Fruit fly (Drosophila melanogaster) whole organism, embryonic: ENCODE measurements around the gene CG13110.

Source experiments
- CG10366 ChIP-seq: fragments of 200-800 bp; sonication (Bioruptor generic); IDR thresholded peaks from 2 replicates; pipeline ENCODE4 v1.3.6; 2022; ENCODE audit warnings: missing biosample characterization, missing genetic modification characterization
- CG12744 ChIP-seq: fragments of 200-800 bp; sonication (Bioruptor generic); optimal IDR thresholded peaks from 2 replicates; lab custom pipeline; 2016; ENCODE audit warnings: missing biosample characterization, missing genetic modification characterization
- CG14965 ChIP-seq: fragments of 200-800 bp; sonication (Bioruptor generic); optimal IDR thresholded peaks from 2 replicates; lab custom pipeline; 2016; ENCODE audit warnings: missing biosample characterization, missing genetic modification characterization, borderline replicate concordance
- CG17912 ChIP-seq: fragments of 200-800 bp; sonication (Bioruptor generic); optimal IDR thresholded peaks from 2 replicates; lab custom pipeline; 2018; ENCODE audit warnings: missing biosample characterization, mild to moderate bottlenecking, missing genetic modification characterization
- CG18599 ChIP-seq: fragments of 200-800 bp; sonication (Bioruptor generic); optimal IDR thresholded peaks from 3 replicates; lab custom pipeline; 2017; ENCODE audit warnings: missing biosample characterization, missing genetic modification characterization, mild to moderate bottlenecking, moderate library complexity, missing genetic modification reagents
- CG42726 ChIP-seq: fragments of 200-800 bp; sonication (Bioruptor generic); IDR thresholded peaks from 2 replicates; pipeline ENCODE4 v1.3.6; 2022; ENCODE audit warnings: missing biosample characterization, missing genetic modification characterization; ENCODE audit not compliant: partially characterized antibody
- CG4404 ChIP-seq: fragments of 200-800 bp; sonication (Bioruptor generic); IDR thresholded peaks from 2 replicates; pipeline ENCODE4 v1.3.6; 2022; ENCODE audit warnings: missing biosample characterization, missing genetic modification characterization
- CG4820 ChIP-seq: fragments of 200-800 bp; sonication (Bioruptor generic); optimal IDR thresholded peaks from 3 replicates; lab custom pipeline; 2016; ENCODE audit warnings: missing biosample characterization, missing genetic modification characterization
- CG7271 ChIP-seq: fragments of 200-800 bp; sonication (Bioruptor generic); optimal IDR thresholded peaks from 2 replicates; lab custom pipeline; 2018; ENCODE audit warnings: missing biosample characterization, mild to moderate bottlenecking, missing genetic modification characterization, moderate library complexity
- CG7556 ChIP-seq: fragments of 200-800 bp; sonication (Bioruptor generic); optimal IDR thresholded peaks from 2 replicates; lab custom pipeline; 2017; ENCODE audit warnings: missing biosample characterization, mild to moderate bottlenecking, missing genetic modification characterization
- CG8281 ChIP-seq: fragments of 200-800 bp; sonication (Bioruptor generic); optimal IDR thresholded peaks from 2 replicates; lab custom pipeline; 2018; ENCODE audit warnings: missing biosample characterization, mild to moderate bottlenecking, missing genetic modification characterization, moderate library complexity
- CG8359 ChIP-seq: fragments of 200-800 bp; sonication (Bioruptor generic); optimal IDR thresholded peaks from 2 replicates; lab custom pipeline; 2017; ENCODE audit warnings: missing biosample characterization, mild to moderate bottlenecking, missing genetic modification characterization, borderline replicate concordance
- CG9817 ChIP-seq: fragments of 200-800 bp; sonication (Bioruptor generic); optimal IDR thresholded peaks from 2 replicates; lab custom pipeline; 2018; ENCODE audit warnings: missing biosample characterization, mild to moderate bottlenecking, missing genetic modification characterization, moderate library complexity
- Camta ChIP-seq: fragments of 200-800 bp; sonication (Bioruptor generic); optimal IDR thresholded peaks from 2 replicates; lab custom pipeline; 2016; ENCODE audit warnings: missing biosample characterization, missing genetic modification characterization
- Dp ChIP-seq: fragments of 200-800 bp; sonication (Bioruptor generic); optimal IDR thresholded peaks from 2 replicates; lab custom pipeline; 2018; ENCODE audit warnings: missing biosample characterization, mild to moderate bottlenecking, missing genetic modification characterization, moderate library complexity
- Dref ChIP-seq: fragments of 200-800 bp; sonication (Bioruptor generic); IDR thresholded peaks from 2 replicates; pipeline ENCODE4 v1.3.6; 2022; ENCODE audit warnings: missing biosample characterization, missing genetic modification characterization
- Hmr ChIP-seq: fragments of 200-800 bp; sonication (Bioruptor generic); optimal IDR thresholded peaks from 3 replicates; lab custom pipeline; 2017; ENCODE audit warnings: mild to moderate bottlenecking, missing biosample characterization, missing genetic modification reagents, missing genetic modification characterization
- Hr51 ChIP-seq, 2 experiments: fragments of 200-800 bp; sonication (Bioruptor generic); optimal IDR thresholded peaks; 2 replicates in 1 of 2; 3 replicates in 1 of 2; lab custom pipeline; 2016 to 2018; ENCODE audit warnings: missing biosample characterization in 2 of 2, missing genetic modification characterization in 2 of 2, mild to moderate bottlenecking in 1 of 2, moderate library complexity in 1 of 2
- Max ChIP-seq: fragments of 200-800 bp; sonication (Bioruptor generic); optimal IDR thresholded peaks from 2 replicates; lab custom pipeline; 2016; ENCODE audit warnings: missing biosample characterization, mild to moderate bottlenecking, missing genetic modification characterization
- Myb ChIP-seq: fragments of 200-800 bp; sonication (Bioruptor generic); optimal IDR thresholded peaks from 2 replicates; lab custom pipeline; 2016; ENCODE audit warnings: missing biosample characterization, missing genetic modification characterization
- NFAT ChIP-seq: fragments of 200-800 bp; sonication (Bioruptor generic); IDR thresholded peaks from 2 replicates; pipeline ENCODE4 v1.3.6; 2022; ENCODE audit warnings: missing biosample characterization, missing genetic modification characterization
- Ptx1 ChIP-seq: fragments of 200-800 bp; sonication (Bioruptor generic); IDR thresholded peaks from 2 replicates; pipeline ENCODE4 v1.3.6; 2022; ENCODE audit warnings: missing biosample characterization, missing genetic modification characterization
- Rfx ChIP-seq: fragments of 200-800 bp; sonication (Bioruptor generic); IDR thresholded peaks from 2 replicates; pipeline ENCODE4 v1.3.6; 2022; ENCODE audit warnings: missing biosample characterization, missing genetic modification characterization
- crol ChIP-seq: fragments of 200-800 bp; sonication (Bioruptor generic); IDR thresholded peaks from 2 replicates; pipeline ENCODE4 v1.3.6; 2022; ENCODE audit warnings: missing biosample characterization, missing genetic modification characterization
- crp ChIP-seq, 2 experiments: fragments of 200-800 bp; sonication (Bioruptor generic); optimal IDR thresholded peaks; 2 replicates in 1 of 2; 3 replicates in 1 of 2; lab custom pipeline; 2017; ENCODE audit warnings: missing biosample characterization in 2 of 2, missing genetic modification characterization in 2 of 2, mild to moderate bottlenecking in 1 of 2, moderate library complexity in 1 of 2
- dysf ChIP-seq: fragments of 200-800 bp; sonication (Bioruptor generic); IDR thresholded peaks from 3 replicates; pipeline ENCODE4 v1.3.6; 2022; ENCODE audit warnings: missing biosample characterization, missing genetic modification characterization
- emc ChIP-seq: fragments of 200-800 bp; sonication (Bioruptor generic); optimal IDR thresholded peaks from 2 replicates; lab custom pipeline; 2016; ENCODE audit warnings: missing biosample characterization, missing genetic modification characterization
- exex ChIP-seq: fragments of 200-800 bp; sonication (Bioruptor generic); optimal IDR thresholded peaks from 4 replicates; lab custom pipeline; 2018; ENCODE audit warnings: missing biosample characterization, mild to moderate bottlenecking, missing genetic modification characterization, moderate library complexity
- jing ChIP-seq: fragments of 200-800 bp; sonication (Bioruptor generic); optimal IDR thresholded peaks from 2 replicates; lab custom pipeline; 2018; ENCODE audit warnings: missing biosample characterization, mild to moderate bottlenecking, missing genetic modification characterization
- jumu ChIP-seq: fragments of 200-800 bp; sonication (Bioruptor generic); optimal IDR thresholded peaks from 3 replicates; lab custom pipeline; 2016; ENCODE audit warnings: missing biosample characterization, missing genetic modification characterization
- maf-S ChIP-seq: fragments of 200-800 bp; sonication (Bioruptor generic); optimal IDR thresholded peaks from 2 replicates; lab custom pipeline; 2016; ENCODE audit warnings: missing biosample characterization, missing genetic modification characterization
- zfh1 ChIP-seq: fragments of 200-800 bp; sonication (Bioruptor generic); IDR thresholded peaks from 3 replicates; pipeline ENCODE4 v1.3.6; 2022; ENCODE audit warnings: missing biosample characterization, missing genetic modification characterization

The CG13110 gene

DNA sequence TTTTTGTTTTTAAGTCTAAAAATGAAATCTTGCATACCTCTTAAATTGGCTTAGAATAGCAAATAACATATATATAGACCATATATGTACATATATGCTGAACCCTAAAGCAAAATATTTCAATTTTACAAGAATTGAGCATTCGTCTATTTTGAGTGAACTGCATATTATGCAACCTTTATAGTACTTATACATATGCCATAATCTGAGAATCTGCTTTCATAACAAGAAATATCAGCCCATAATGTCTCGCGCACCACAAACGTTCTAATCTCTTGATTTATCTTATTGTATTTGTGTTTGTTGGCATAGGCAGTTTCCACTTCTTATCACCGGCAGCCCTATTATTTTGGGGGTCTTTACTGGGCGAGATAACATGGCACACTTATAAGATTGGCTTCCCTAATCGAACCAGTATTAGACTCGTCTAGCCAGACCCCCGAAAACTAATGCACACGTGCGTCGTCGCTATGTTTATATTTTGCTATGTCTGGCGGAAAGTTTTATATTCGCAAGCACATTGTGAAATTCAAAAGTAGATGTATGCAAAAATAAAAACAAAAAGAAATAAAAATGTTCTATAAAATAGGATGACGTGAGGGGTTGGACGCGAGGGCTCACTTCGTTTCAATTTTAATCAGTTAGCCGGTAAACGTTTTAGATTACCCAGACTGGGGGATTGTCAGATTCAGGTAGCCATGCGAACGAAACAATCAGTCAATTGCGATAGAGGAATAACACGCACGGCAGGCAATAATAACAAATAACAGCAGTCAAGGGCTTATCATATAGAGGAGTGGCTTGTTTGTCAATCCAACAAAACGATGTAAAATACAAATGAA, 38.9 kb downstream of the CG13110 start (continued):
- TF ChIP-seq CG7271 (tag; lab: Kevin White, UChicago): no peak
- no peak for TF ChIP-seq CG9817
- peak; percentile 23 for TF ChIP-seq CG18599 (GFP tag; lab: Kevin White, UChicago)
- TF ChIP-seq CG8281 (tag; lab: Kevin White, UChicago): peak; percentile 88
- no peak for TF ChIP-seq zfh1
- TF ChIP-seq Hmr (GFP tag; lab: Kevin White, UChicago): no peak
- TF ChIP-seq jing (GFP tag; lab: Kevin White, UChicago): no peak
- TF ChIP-seq Rfx (GFP tag; lab: Robert Waterston, UW): no peak
- TF ChIP-seq CG4820: no peak
- TF ChIP-seq Max (GFP tag; lab: Kevin White, UChicago): no peak
- TF ChIP-seq Hr51 (GFP tag; optimal IDR thresholded peaks at IDR 0.05; lab: Kevin White, UChicago): no peak
- no peak for TF ChIP-seq crp (GFP tag; optimal IDR thresholded peaks at IDR 0.05; lab: Kevin White, UChicago)
- peak; percentile 46; the same call in 1 of the 2 replicates for TF ChIP-seq NFAT (GFP tag; lab: Robert Waterston, UW)
- TF ChIP-seq CG10366 (GFP tag; lab: Robert Waterston, UW): no peak
- no peak for TF ChIP-seq dysf (GFP tag; lab: Robert Waterston, UW)
- no peak for TF ChIP-seq CG42726 (GFP tag; lab: Robert Waterston, UW)
- TF ChIP-seq Dref: no peak
- TF ChIP-seq CG14965 (GFP tag; lab: Kevin White, UChicago): no peak
- TF ChIP-seq CG17912 (GFP tag; lab: Kevin White, UChicago): no peak
- TF ChIP-seq Camta (GFP tag; lab: Kevin White, UChicago): no peak
- no peak for TF ChIP-seq Ptx1 (GFP tag; lab: Robert Waterston, UW)
- no peak for TF ChIP-seq CG7556 (GFP tag; lab: Kevin White, UChicago)
- TF ChIP-seq Myb (GFP tag; lab: Kevin White, UChicago): no peak
- no peak for TF ChIP-seq crol (GFP tag; lab: Robert Waterston, UW)
- no peak for TF ChIP-seq emc
- TF ChIP-seq, all 482 proteins: peak for 27

DNA sequence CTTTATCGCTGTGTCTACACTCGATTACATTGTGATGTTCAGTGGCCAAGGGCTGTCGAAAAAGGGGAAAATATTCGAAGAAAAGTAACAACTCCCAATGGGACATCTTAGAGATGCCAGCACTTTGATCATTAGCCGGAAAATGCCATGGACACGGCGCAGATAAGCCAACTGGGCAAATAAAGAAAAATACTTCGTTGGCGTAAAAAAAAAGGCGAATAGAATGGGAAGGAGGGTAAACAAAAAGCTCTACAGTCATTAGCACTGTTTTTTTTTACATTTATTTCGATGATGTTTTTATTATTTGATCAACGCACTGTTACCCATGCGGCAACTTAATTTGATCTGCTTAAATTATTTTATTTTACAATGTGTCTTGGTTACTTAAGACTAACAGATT, 43.0 kb downstream of the CG13110 start:
- peak; percentile 94 for TF ChIP-seq CG8359 (GFP tag; lab: Kevin White, UChicago)

DNA sequence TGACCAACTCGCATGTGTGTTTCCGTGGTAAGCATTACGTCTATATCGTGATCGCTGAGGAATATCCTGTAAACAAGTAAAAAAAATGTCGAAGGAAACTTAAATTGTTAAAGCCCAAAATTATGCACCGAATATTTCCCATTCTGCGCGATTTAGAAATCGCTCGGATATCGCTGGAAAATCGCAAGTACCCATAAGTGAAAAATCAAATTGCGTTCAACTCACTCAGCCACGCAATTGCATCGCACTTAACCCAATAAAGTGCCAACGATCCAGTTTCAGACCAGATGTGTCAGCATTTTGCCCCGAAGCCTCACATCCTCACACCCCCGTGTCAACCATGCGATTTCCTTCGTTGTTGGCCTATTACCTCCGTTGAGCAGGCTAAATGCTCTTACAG, 46.1 kb downstream of the CG13110 start:
- TF ChIP-seq CG8359 (GFP tag; lab: Kevin White, UChicago) (peak; percentile 99), CG12744 (GFP tag; lab: Kevin White, UChicago) (no peak)

DNA sequence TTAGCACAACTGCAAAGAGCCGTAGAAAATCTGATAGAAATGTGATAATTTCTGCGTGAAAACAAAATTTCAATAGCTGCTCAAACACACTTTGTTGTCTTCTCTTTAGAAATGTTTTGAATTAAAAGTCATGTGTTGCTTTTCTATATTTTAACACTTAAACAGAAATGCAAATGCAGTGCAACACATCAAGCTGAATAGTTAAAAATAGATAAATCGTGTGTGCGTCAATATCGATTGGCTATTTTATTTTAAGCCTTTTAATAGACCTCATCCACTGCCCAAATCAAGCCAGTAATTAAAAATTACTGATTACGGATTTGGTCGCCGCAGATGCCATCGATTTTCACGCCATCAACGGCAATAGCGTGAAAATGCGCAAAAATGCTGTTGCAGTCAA, 47.6 kb downstream of the CG13110 start, which contains the start of gene CG4438:
TSS of gene CG4438 (minus strand) at position 101 of the 400 bp plus-strand sequence.
- TF ChIP-seq Dp (no peak), jumu (GFP tag; lab: Kevin White, UChicago) (no peak), CG4404 (no peak), exex (tag; lab: Kevin White, UChicago) (no peak), maf-S (GFP tag; lab: Kevin White, UChicago) (no peak)
